Fruit fly (Drosophila melanogaster): ENCODE measurements around the gene Sr-CIII.

Sr-CIII gene

DNA sequence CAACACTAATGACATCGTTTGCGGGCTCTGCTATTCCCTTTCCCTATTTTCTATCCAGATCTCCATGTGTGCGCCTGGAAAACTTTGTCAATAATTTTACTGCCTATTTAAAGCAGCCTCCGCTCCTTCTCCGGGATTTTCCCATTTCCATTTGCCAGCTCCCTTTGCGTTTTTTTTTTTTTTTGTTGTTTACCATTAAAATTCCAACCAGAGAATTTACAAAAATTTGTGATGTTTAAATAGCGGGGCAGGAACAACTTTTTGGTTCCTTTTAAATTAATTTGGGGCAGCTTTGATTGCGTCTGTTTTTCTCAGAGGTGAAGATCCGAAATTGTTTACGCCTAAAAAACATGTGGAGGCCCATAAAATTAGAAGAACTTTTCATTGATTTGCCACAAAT lies 28.4 kb upstream of the Sr-CIII start:
- TF ChIP-seq Hr38 (GFP tag; optimal IDR thresholded peaks at IDR 0.05) (no peak), cyc (GFP tag; optimal IDR thresholded peaks at IDR 0.05) (no peak), CG8632 (GFP tag; optimal IDR thresholded peaks at IDR 0.05) (no peak), CG6854 (GFP tag; optimal IDR thresholded peaks at IDR 0.05) (no peak), CG16779 (tag; optimal IDR thresholded peaks at IDR 0.05) (no peak), CG4318 (GFP tag; optimal IDR thresholded peaks at IDR 0.05) (no peak), acj6 (GFP tag; optimal IDR thresholded peaks at IDR 0.05) (no peak), OdsH (GFP tag; optimal IDR thresholded peaks at IDR 0.05) (no peak), CG15336 (GFP tag; IDR thresholded peaks at IDR 0.05) (no peak)

DNA sequence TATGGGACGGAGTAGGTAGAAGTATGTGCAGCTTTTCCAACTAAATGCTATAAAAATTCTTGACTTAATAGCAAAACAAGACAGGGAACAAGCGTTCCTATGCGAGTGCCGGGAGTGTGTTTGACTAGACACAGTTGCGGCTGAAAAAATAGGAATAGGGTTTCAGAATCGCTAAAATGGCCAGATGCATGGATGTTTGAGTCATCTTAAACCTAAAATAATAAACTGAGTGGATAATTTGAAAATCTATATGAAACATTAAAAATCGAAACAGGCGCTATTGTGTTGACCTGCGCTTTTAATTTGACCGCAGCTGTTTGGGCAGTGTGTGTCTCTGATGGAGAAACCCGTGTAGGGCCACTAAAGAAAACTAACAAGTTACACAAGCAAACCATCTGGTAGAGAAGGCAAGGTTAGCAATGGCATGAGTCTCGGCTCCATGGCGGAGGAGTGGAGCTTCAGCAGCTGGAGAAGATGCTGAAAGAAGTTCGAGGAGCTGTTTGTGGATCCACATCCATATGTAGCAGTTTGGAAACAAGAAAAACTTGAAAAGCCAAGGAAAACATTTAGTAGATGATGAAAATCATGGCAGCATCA lies 26.3 kb upstream of the Sr-CIII start:
- TF ChIP-seq CG6854 (GFP tag; optimal IDR thresholded peaks at IDR 0.05) = no peak
- peak; percentile 50 for TF ChIP-seq CG11762 (GFP tag; optimal IDR thresholded peaks at IDR 0.05; ENCODE audit: insufficient read depth)
- peak; percentile 80 for TF ChIP-seq Eip75B (GFP tag; optimal IDR thresholded peaks at IDR 0.05)
- peak; percentile 87 for TF ChIP-seq CG10631 (GFP tag; optimal IDR thresholded peaks at IDR 0.05)
- TF ChIP-seq CG11902 (GFP tag; optimal IDR thresholded peaks at IDR 0.05) = no peak
- peak; percentile 64 for TF ChIP-seq CG6792 (GFP tag; optimal IDR thresholded peaks at IDR 0.05)
- peak; percentile 30 for TF ChIP-seq svp (GFP tag)
- TF ChIP-seq ss (GFP tag; optimal IDR thresholded peaks at IDR 0.05) = peak; percentile 50 to 66
- peak; percentile 88 for TF ChIP-seq CG15336 (GFP tag; IDR thresholded peaks at IDR 0.05)
- peak; percentile 75 for TF ChIP-seq CG3032 (tag; optimal IDR thresholded peaks at IDR 0.05)
- no peak for TF ChIP-seq Sox102F (GFP tag; optimal IDR thresholded peaks at IDR 0.05)
- peak; percentile 76 for TF ChIP-seq net (GFP tag; optimal IDR thresholded peaks at IDR 0.05)
- peak; percentile 21 for TF ChIP-seq CG8319 (GFP tag; optimal IDR thresholded peaks at IDR 0.05)
- no peak for TF ChIP-seq vri (GFP tag; optimal IDR thresholded peaks at IDR 0.05)
- peak; percentile 82 for TF ChIP-seq CG10669 (GFP tag; optimal IDR thresholded peaks at IDR 0.05)
- peak; percentile 65 for TF ChIP-seq CG16779 (tag; optimal IDR thresholded peaks at IDR 0.05)
- TF ChIP-seq CG6276 (GFP tag; optimal IDR thresholded peaks at IDR 0.05) = peak; percentile 76
- TF ChIP-seq topi (GFP tag; optimal IDR thresholded peaks at IDR 0.05) = peak; percentile 45
- peak; percentile 19 for TF ChIP-seq Sox15 (GFP tag; optimal IDR thresholded peaks at IDR 0.05)
- peak; percentile 63 for TF ChIP-seq fd59A (GFP tag; optimal IDR thresholded peaks at IDR 0.05)
- peak; percentile 86 for TF ChIP-seq CG3919 (GFP tag; optimal IDR thresholded peaks at IDR 0.05)
- peak; percentile 78 for TF ChIP-seq acj6 (GFP tag; optimal IDR thresholded peaks at IDR 0.05)
- TF ChIP-seq Hr38 (GFP tag; optimal IDR thresholded peaks at IDR 0.05) = no peak
- peak; percentile 86 for TF ChIP-seq Lpt (GFP tag; optimal IDR thresholded peaks at IDR 0.05)
- peak; percentile 85 for TF ChIP-seq Ets96B (tag; optimal IDR thresholded peaks at IDR 0.05)
- TF ChIP-seq salr (GFP tag; optimal IDR thresholded peaks at IDR 0.05) = peak; percentile 55 to 84
- peak; percentile 69 for TF ChIP-seq dsx (GFP tag; optimal IDR thresholded peaks at IDR 0.05; ENCODE audit: poor library complexity, severe bottlenecking)
- TF ChIP-seq Hr4 (GFP tag; optimal IDR thresholded peaks at IDR 0.05) = peak; percentile 82
- TF ChIP-seq CG7368 (GFP tag; optimal IDR thresholded peaks at IDR 0.05) = peak; percentile 2
- peak; percentile 82 for TF ChIP-seq achi (GFP tag; optimal IDR thresholded peaks at IDR 0.05)
- peak; percentile 85 for TF ChIP-seq Sox14 (GFP tag; optimal IDR thresholded peaks at IDR 0.05)
- TF ChIP-seq CG8632 (GFP tag; optimal IDR thresholded peaks at IDR 0.05) = peak; percentile 47
- peak; percentile 91 for TF ChIP-seq CG32006 (GFP tag; optimal IDR thresholded peaks at IDR 0.05)
- peak; percentile 32 for TF ChIP-seq lz (GFP tag; optimal IDR thresholded peaks at IDR 0.05)
- TF ChIP-seq Eip78C (GFP tag) = peak; percentile 94
- peak; percentile 25 for TF ChIP-seq Hr39 (GFP tag; optimal IDR thresholded peaks at IDR 0.05)
- TF ChIP-seq CG6163 (GFP tag; IDR thresholded peaks at IDR 0.05) = peak; percentile 92
- no peak for TF ChIP-seq Smox (GFP tag; optimal IDR thresholded peaks at IDR 0.05)
- peak; percentile 75 for TF ChIP-seq CG11294 (GFP tag; IDR thresholded peaks at IDR 0.05)
- peak; percentile 32 for TF ChIP-seq CG9139 (GFP tag; optimal IDR thresholded peaks at IDR 0.05)
- TF ChIP-seq CG4318 (GFP tag; optimal IDR thresholded peaks at IDR 0.05) = peak; percentile 75
- TF ChIP-seq spab (GFP tag; optimal IDR thresholded peaks at IDR 0.05) = peak; percentile 69
- peak; percentile 36 for TF ChIP-seq CG34406 (GFP tag; optimal IDR thresholded peaks at IDR 0.05)
- peak; percentile 1 for TF ChIP-seq CG31627 (GFP tag; optimal IDR thresholded peaks at IDR 0.05)
- TF ChIP-seq fkh (GFP tag; optimal IDR thresholded peaks at IDR 0.05) = no peak
- peak; percentile 91 for TF ChIP-seq CG8119 (GFP tag; IDR thresholded peaks at IDR 0.05)
- TF ChIP-seq CG1621 (tag; optimal IDR thresholded peaks at IDR 0.05) = peak; percentile 74
